Fruit fly (Drosophila melanogaster) whole organism, embryonic: ENCODE results near the gene mnd.

Experiments used
- Atf3 ChIP-seq: fragments of 200-800 bp; sonication (Bioruptor generic); optimal IDR thresholded peaks from 3 replicates; lab custom pipeline; 2016; ENCODE audit warnings: missing biosample characterization, missing genetic modification characterization
- Atf6 ChIP-seq: fragments of 200-800 bp; sonication (Bioruptor generic); IDR thresholded peaks from 2 replicates; pipeline ENCODE4 v1.3.6; 2022; ENCODE audit warnings: missing biosample characterization, missing genetic modification characterization
- Bdp1 ChIP-seq: fragments of 200-800 bp; sonication (Bioruptor generic); optimal IDR thresholded peaks from 3 replicates; lab custom pipeline; 2016; ENCODE audit warnings: missing biosample characterization, missing genetic modification characterization
- CG11247 ChIP-seq: fragments of 200-800 bp; sonication (Bioruptor generic); IDR thresholded peaks from 2 replicates; pipeline ENCODE4 v1.3.6; 2022; ENCODE audit warnings: missing biosample characterization, missing genetic modification characterization
- CG12155 ChIP-seq: fragments of 200-800 bp; sonication (Bioruptor generic); optimal IDR thresholded peaks from 3 replicates; lab custom pipeline; 2016; ENCODE audit warnings: missing biosample characterization, missing genetic modification characterization
- CG1233 ChIP-seq: fragments of 200-800 bp; sonication (Bioruptor generic); optimal IDR thresholded peaks from 4 replicates; lab custom pipeline; 2018; ENCODE audit warnings: missing biosample characterization, mild to moderate bottlenecking, missing genetic modification characterization
- CG14050 ChIP-seq: fragments of 200-800 bp; sonication (Bioruptor generic); IDR thresholded peaks from 3 replicates; pipeline ENCODE4 v1.3.6; 2022; ENCODE audit warnings: missing biosample characterization, missing genetic modification characterization
- CG15073 ChIP-seq: fragments of 200-800 bp; sonication (Bioruptor generic); optimal IDR thresholded peaks from 2 replicates; lab custom pipeline; 2016; ENCODE audit warnings: missing biosample characterization, missing genetic modification characterization
- CG1647 ChIP-seq: fragments of 200-800 bp; sonication (Bioruptor generic); optimal IDR thresholded peaks from 3 replicates; lab custom pipeline; 2016; ENCODE audit warnings: missing biosample characterization, missing genetic modification characterization
- CG17361 ChIP-seq: fragments of 200-800 bp; sonication (Bioruptor generic); IDR thresholded peaks from 3 replicates; pipeline ENCODE4 v1.3.6; 2022; ENCODE audit warnings: missing biosample characterization, missing genetic modification characterization
- CG17829 ChIP-seq: fragments of 200-800 bp; optimal IDR thresholded peaks from 2 replicates; lab custom pipeline; 2019; ENCODE audit warnings: missing biosample characterization, mild to moderate bottlenecking, missing genetic modification characterization, moderate library complexity
- CG1832 ChIP-seq: fragments of 200-800 bp; sonication (Bioruptor generic); optimal IDR thresholded peaks from 2 replicates; lab custom pipeline; 2017; ENCODE audit warnings: missing biosample characterization, mild to moderate bottlenecking, missing genetic modification characterization, inconsistent platforms
- CG18476 ChIP-seq: fragments of 200-800 bp; sonication (Bioruptor generic); optimal IDR thresholded peaks from 2 replicates; lab custom pipeline; 2016; ENCODE audit warnings: missing biosample characterization, mild to moderate bottlenecking, missing genetic modification characterization
- CG18619 ChIP-seq: fragments of 200-800 bp; sonication (Bioruptor generic); optimal IDR thresholded peaks from 3 replicates; lab custom pipeline; 2017; ENCODE audit warnings: missing biosample characterization, mild to moderate bottlenecking, missing genetic modification characterization
- CG18764 ChIP-seq: fragments of 200-800 bp; sonication (Bioruptor generic); optimal IDR thresholded peaks from 3 replicates; lab custom pipeline; 2016; ENCODE audit warnings: missing biosample characterization, missing genetic modification characterization
- CG2116 ChIP-seq: fragments of 200-800 bp; sonication (Bioruptor generic); optimal IDR thresholded peaks from 3 replicates; lab custom pipeline; 2018; ENCODE audit warnings: missing biosample characterization, mild to moderate bottlenecking, missing genetic modification characterization
- CG32767 ChIP-seq: fragments of 200-800 bp; sonication (Bioruptor generic); IDR thresholded peaks from 2 replicates; pipeline ENCODE4 v1.3.6; 2022; ENCODE audit warnings: missing biosample characterization, missing genetic modification characterization
- CG33557 ChIP-seq: fragments of 200-800 bp; sonication (Bioruptor generic); optimal IDR thresholded peaks from 2 replicates; lab custom pipeline; 2019; ENCODE audit warnings: missing biosample characterization, mild to moderate bottlenecking, missing genetic modification characterization, moderate library complexity
- CG34422 ChIP-seq: fragments of 200-800 bp; sonication (Bioruptor generic); IDR thresholded peaks from 3 replicates; pipeline ENCODE4 v1.3.6; 2022; ENCODE audit warnings: missing biosample characterization, missing genetic modification characterization
- CG3995 ChIP-seq: fragments of 200-800 bp; sonication (Bioruptor generic); optimal IDR thresholded peaks from 3 replicates; lab custom pipeline; 2016; ENCODE audit warnings: missing biosample characterization, missing genetic modification characterization
- CG4360 ChIP-seq: fragments of 200-800 bp; sonication (Bioruptor generic); IDR thresholded peaks from 2 replicates; pipeline ENCODE4 v1.3.6; 2022; ENCODE audit warnings: missing biosample characterization, missing genetic modification characterization
- CG7963 ChIP-seq: fragments of 200-800 bp; sonication (Bioruptor generic); IDR thresholded peaks from 3 replicates; pipeline ENCODE4 v1.3.6; 2022; ENCODE audit warnings: missing biosample characterization, missing genetic modification characterization; ENCODE audit not compliant: partially characterized antibody
- CG7987 ChIP-seq: fragments of 200-800 bp; sonication (Bioruptor generic); optimal IDR thresholded peaks from 2 replicates; lab custom pipeline; 2018; ENCODE audit warnings: missing biosample characterization, mild to moderate bottlenecking, missing genetic modification characterization, moderate library complexity
- CG9215 ChIP-seq: fragments of 200-800 bp; sonication (Bioruptor generic); IDR thresholded peaks from 2 replicates; pipeline ENCODE4 v1.3.6; 2022; ENCODE audit warnings: missing biosample characterization, missing genetic modification characterization
- CG9437 ChIP-seq: fragments of 200-800 bp; sonication (Bioruptor generic); optimal IDR thresholded peaks from 2 replicates; lab custom pipeline; 2018; ENCODE audit warnings: missing biosample characterization, mild to moderate bottlenecking, missing genetic modification characterization
- Dfd ChIP-seq, 2 experiments: fragments of >200 bp; optimal IDR thresholded peaks; 2 replicates each; lab custom pipeline; 2017; ENCODE audit warnings: missing biosample characterization in 2 of 2, missing genetic modification characterization in 2 of 2
- Dp ChIP-seq: fragments of 200-800 bp; sonication (Bioruptor generic); optimal IDR thresholded peaks from 2 replicates; lab custom pipeline; 2018; ENCODE audit warnings: missing biosample characterization, mild to moderate bottlenecking, missing genetic modification characterization, moderate library complexity
- Hr78 ChIP-seq, 2 experiments: fragments of 200-800 bp in 1 of 2; fragments of >200 bp in 1 of 2; sonication (Bioruptor generic) in 1 of 2; optimal IDR thresholded peaks; 2 replicates each; lab custom pipeline; 2017 to 2019; ENCODE audit warnings: missing biosample characterization in 2 of 2, missing genetic modification characterization in 2 of 2, mild to moderate bottlenecking in 1 of 2, moderate library complexity in 1 of 2
- Hsf ChIP-seq: fragments of 200-800 bp; sonication (Bioruptor generic); optimal IDR thresholded peaks from 3 replicates; lab custom pipeline; 2016; ENCODE audit warnings: missing biosample characterization, missing genetic modification characterization
- NK7.1 ChIP-seq: fragments of 200-800 bp; sonication (Bioruptor generic); optimal IDR thresholded peaks from 3 replicates; lab custom pipeline; 2016; ENCODE audit warnings: missing biosample characterization, missing genetic modification characterization
- Nf-YC ChIP-seq: fragments of 200-800 bp; optimal IDR thresholded peaks from 3 replicates; lab custom pipeline; 2019; ENCODE audit warnings: missing biosample characterization, mild to moderate bottlenecking, missing genetic modification characterization, moderate library complexity
- NfI ChIP-seq: fragments of 200-800 bp; sonication (Bioruptor generic); optimal IDR thresholded peaks from 3 replicates; lab custom pipeline; 2018; ENCODE audit warnings: missing biosample characterization, mild to moderate bottlenecking, missing genetic modification characterization, moderate library complexity
- Sox102F ChIP-seq: fragments of 200-800 bp; sonication (Bioruptor generic); optimal IDR thresholded peaks from 2 replicates; lab custom pipeline; 2018; ENCODE audit warnings: missing biosample characterization, mild to moderate bottlenecking, missing genetic modification characterization, moderate library complexity
- al ChIP-seq: fragments of 200-800 bp; sonication (Bioruptor generic); IDR thresholded peaks from 2 replicates; pipeline ENCODE4 v1.3.6; 2022; ENCODE audit warnings: missing biosample characterization, missing genetic modification characterization
- az2 ChIP-seq: fragments of 200-800 bp; sonication (Bioruptor generic); optimal IDR thresholded peaks from 3 replicates; lab custom pipeline; 2016; ENCODE audit warnings: missing biosample characterization, missing genetic modification characterization
- chn ChIP-seq: fragments of 200-800 bp; sonication (Bioruptor generic); optimal IDR thresholded peaks from 2 replicates; lab custom pipeline; 2016; ENCODE audit warnings: missing biosample characterization, missing genetic modification characterization
- crc ChIP-seq: fragments of 200-800 bp; sonication (Bioruptor generic); optimal IDR thresholded peaks from 2 replicates; lab custom pipeline; 2016; ENCODE audit warnings: missing biosample characterization, missing genetic modification characterization
- danr ChIP-seq: fragments of 200-800 bp; sonication (Bioruptor generic); IDR thresholded peaks from 2 replicates; pipeline ENCODE4 v1.3.6; 2022; ENCODE audit warnings: missing biosample characterization, missing genetic modification characterization
- dimm ChIP-seq: fragments of 200-800 bp; sonication (Bioruptor generic); IDR thresholded peaks from 2 replicates; pipeline ENCODE4 v1.3.6; 2022; ENCODE audit warnings: missing biosample characterization, missing genetic modification characterization
- disco-r ChIP-seq: fragments of 200-800 bp; sonication (Bioruptor generic); optimal IDR thresholded peaks from 2 replicates; lab custom pipeline; 2016; ENCODE audit warnings: missing biosample characterization, missing genetic modification characterization
- eve ChIP-seq, 2 experiments: fragments of >200 bp; optimal IDR thresholded peaks; 2 replicates each; lab custom pipeline; 2017; ENCODE audit warnings: missing biosample characterization in 2 of 2, missing genetic modification characterization in 2 of 2
- fru ChIP-seq: fragments of >200 bp; optimal IDR thresholded peaks from 2 replicates; lab custom pipeline; 2017
- ftz-f1 ChIP-seq: fragments of 200-800 bp; sonication (Bioruptor generic); optimal IDR thresholded peaks from 2 replicates; lab custom pipeline; 2016; ENCODE audit warnings: missing biosample characterization, missing genetic modification characterization
- gsb ChIP-seq: fragments of 200-800 bp; sonication (Bioruptor generic); IDR thresholded peaks from 2 replicates; pipeline ENCODE4 v1.3.6; 2022; ENCODE audit warnings: missing biosample characterization, missing genetic modification characterization
- insv ChIP-seq, 2 experiments: fragments of 200-800 bp; sonication (Bioruptor generic); optimal IDR thresholded peaks; 3 replicates each; lab custom pipeline; 2016 to 2018; ENCODE audit warnings: missing biosample characterization in 2 of 2, missing genetic modification characterization in 2 of 2
- ken ChIP-seq: fragments of 200-800 bp; sonication (Bioruptor generic); IDR thresholded peaks from 3 replicates; pipeline ENCODE4 v1.3.6; 2022; ENCODE audit warnings: missing biosample characterization, missing genetic modification characterization
- vnd ChIP-seq: fragments of 200-800 bp; sonication (Bioruptor generic); IDR thresholded peaks from 3 replicates; pipeline ENCODE4 v1.3.6; 2022; ENCODE audit warnings: missing biosample characterization, missing genetic modification characterization; ENCODE audit not compliant: partially characterized antibody
- wdn ChIP-seq: fragments of 200-800 bp; sonication (Bioruptor generic); IDR thresholded peaks from 2 replicates; pipeline ENCODE4 v1.3.6; 2022; ENCODE audit warnings: missing biosample characterization, missing genetic modification characterization
- zf30C ChIP-seq: fragments of 200-800 bp; sonication (Bioruptor generic); optimal IDR thresholded peaks from 3 replicates; lab custom pipeline; 2018; ENCODE audit warnings: missing biosample characterization, mild to moderate bottlenecking, missing genetic modification characterization
- zfh2 ChIP-seq: fragments of 200-800 bp; sonication (Bioruptor generic); optimal IDR thresholded peaks from 2 replicates; lab custom pipeline; 2016; ENCODE audit warnings: missing biosample characterization, missing genetic modification characterization

mnd gene

dm6 chr3L:15011638-15012335 lies 26.9 kb downstream of the mnd start (continued):
- TF ChIP-seq ftz-f1, result no peak
- no peak for TF ChIP-seq Atf3
- TF ChIP-seq Sox102F (GFP tag; lab: Kevin White, UChicago), result peak; percentile 86
- TF ChIP-seq NfI, result peak; percentile 37
- peak; percentile 31 for TF ChIP-seq CG7987 (GFP tag; lab: Kevin White, UChicago)
- no peak for TF ChIP-seq Dp (GFP tag; lab: Kevin White, UChicago)
- no peak for TF ChIP-seq CG1647 (GFP tag; lab: Kevin White, UChicago)
- TF ChIP-seq CG1832 (GFP tag; lab: Kevin White, UChicago), result no peak
- TF ChIP-seq eve (GFP tag; optimal IDR thresholded peaks at IDR 0.05; lab: Kevin White, UChicago), result peak in 1 of 2 experiments; percentile 88
- TF ChIP-seq Dfd (GFP tag; optimal IDR thresholded peaks at IDR 0.05; lab: Kevin White, UChicago), result no peak
- peak; percentile 88 for TF ChIP-seq CG17829 (tag; lab: Kevin White, UChicago)
- TF ChIP-seq zf30C (GFP tag; lab: Kevin White, UChicago), result peak; percentile 63
- peak; percentile 57 for TF ChIP-seq Nf-YC (tag; lab: Kevin White, UChicago)
- TF ChIP-seq Hsf (GFP tag; lab: Kevin White, UChicago), result peak; percentile 44
- TF ChIP-seq vnd (GFP tag; lab: Robert Waterston, UW), result no peak
- peak; percentile 32 for TF ChIP-seq Bdp1 (GFP tag; lab: Kevin White, UChicago)
- TF ChIP-seq CG1233 (GFP tag; lab: Kevin White, UChicago), result peak; percentile 74
- TF ChIP-seq chn (GFP tag; lab: Kevin White, UChicago), result no peak
- TF ChIP-seq danr (GFP tag; lab: Robert Waterston, UW), result peak; percentile 39; the same call in 1 of the 2 replicates
- TF ChIP-seq CG17361 (GFP tag; lab: Robert Waterston, UW), result peak; percentile 84
- peak; percentile 43; the same call in 1 of the 3 replicates for TF ChIP-seq CG14050 (GFP tag; lab: Robert Waterston, UW)
- TF ChIP-seq dimm (GFP tag; lab: Robert Waterston, UW), result no peak
- TF ChIP-seq CG18764, result peak; percentile 48
- no peak for TF ChIP-seq disco-r
- peak; percentile 57; the same call in 1 of the 3 replicates for TF ChIP-seq CG34422
- peak; percentile 28; the same call in 1 of the 2 replicates for TF ChIP-seq CG9215 (GFP tag; lab: Robert Waterston, UW)
- no peak for TF ChIP-seq zfh2
- TF ChIP-seq CG11247, result peak; percentile 69
- TF ChIP-seq CG2116 (GFP tag; lab: Kevin White, UChicago), result peak; percentile 18
- peak; percentile 63 for TF ChIP-seq CG12155
- peak; percentile 65; the same call in 2 of the 3 replicates for TF ChIP-seq ken (GFP tag; lab: Robert Waterston, UW)
- TF ChIP-seq Atf6 (GFP tag; lab: Robert Waterston, UW), result peak; percentile 74
- no peak for TF ChIP-seq CG3995 (GFP tag; lab: Kevin White, UChicago)
- no peak for TF ChIP-seq insv (GFP tag; optimal IDR thresholded peaks at IDR 0.05; lab: Kevin White, UChicago)
- peak; percentile 69 for TF ChIP-seq CG9437 (GFP tag; lab: Kevin White, UChicago)
- no peak for TF ChIP-seq crc
- peak; percentile 46 for TF ChIP-seq CG18619 (GFP tag; lab: Kevin White, UChicago)
- no peak for TF ChIP-seq CG4360 (GFP tag; lab: Robert Waterston, UW)
- TF ChIP-seq CG32767 (GFP tag; lab: Robert Waterston, UW), result peak; percentile 65; the same call in 1 of the 2 replicates
- TF ChIP-seq Hr78 (GFP tag; optimal IDR thresholded peaks at IDR 0.05; lab: Kevin White, UChicago), result peak in 1 of 2 experiments; percentile 74
- no peak for TF ChIP-seq NK7.1 (GFP tag; lab: Kevin White, UChicago)
- TF ChIP-seq CG33557, result peak; percentile 78
- peak; percentile 29; the same call in 1 of the 2 replicates for TF ChIP-seq gsb (GFP tag; lab: Robert Waterston, UW)
- TF ChIP-seq wdn, result no peak
- no peak for TF ChIP-seq fru
- TF ChIP-seq al (GFP tag; lab: Robert Waterston, UW), result peak; percentile 38; the same call in 1 of the 2 replicates
- no peak for TF ChIP-seq CG7963 (GFP tag; lab: Robert Waterston, UW)
- TF ChIP-seq az2 (GFP tag; lab: Kevin White, UChicago), result peak; percentile 74
- TF ChIP-seq CG18476 (GFP tag; lab: Kevin White, UChicago), result peak; percentile 38
- TF ChIP-seq CG15073 (GFP tag; lab: Kevin White, UChicago), result no peak
